Worm (Caenorhabditis elegans) whole organism, L2 larva: ENCODE results near the gene Y82E9BR.14.
A peak's percentile ranks its signal among the peaks of the same experiment; 100 is the strongest.

Experiments
- C34F6.9 ChIP-seq: fragments of 150-350 bp; optimal IDR thresholded peaks from 2 replicates; lab custom pipeline; 2014; ENCODE audit warnings: missing biosample characterization, missing genetic modification characterization
- F13H6.1 ChIP-seq: sonication (generic microtip); optimal IDR thresholded peaks from 2 replicates; lab custom pipeline; 2016; ENCODE audit warnings: missing genetic modification characterization, missing compliant biosample characterization
- Y55F3AM.14 ChIP-seq: fragments of 200-800 bp; sonication (Bioruptor generic); optimal IDR thresholded peaks from 2 replicates; lab custom pipeline; 2018; ENCODE audit warnings: mild to moderate bottlenecking, missing genetic modification characterization, missing compliant biosample characterization
- ZK546.5 ChIP-seq: sonication (generic microtip); optimal IDR thresholded peaks from 2 replicates; lab custom pipeline; 2017; ENCODE audit warnings: missing biosample characterization, missing genetic modification characterization
- alr-1 ChIP-seq: fragments of 150-350 bp; optimal IDR thresholded peaks from 2 replicates; lab custom pipeline; 2014; ENCODE audit warnings: missing biosample characterization, missing genetic modification characterization
- aly-2 ChIP-seq: fragments of 150-350 bp; optimal IDR thresholded peaks from 2 replicates; lab custom pipeline; 2014; ENCODE audit warnings: missing biosample characterization, missing genetic modification characterization
- ama-1 ChIP-seq: fragments of 150-350 bp; optimal IDR thresholded peaks from 2 replicates; lab custom pipeline; 2018; ENCODE audit warnings: inconsistent platforms
- blmp-1 ChIP-seq: sonication (generic microtip); optimal IDR thresholded peaks from 2 replicates; lab custom pipeline; 2017; ENCODE audit warnings: missing genetic modification characterization, mild to moderate bottlenecking, missing compliant biosample characterization, antibody characterized with exemption, moderate library complexity; ENCODE audit not compliant: insufficient read depth
- ceh-16 ChIP-seq: fragments of 150-350 bp; optimal IDR thresholded peaks from 2 replicates; lab custom pipeline; 2014; ENCODE audit warnings: missing biosample characterization, missing genetic modification characterization
- ceh-82 ChIP-seq: fragments of 150-350 bp; optimal IDR thresholded peaks from 2 replicates; lab custom pipeline; 2014; ENCODE audit warnings: missing biosample characterization, missing genetic modification characterization
- crh-2 ChIP-seq: sonication (generic microtip); optimal IDR thresholded peaks from 2 replicates; lab custom pipeline; 2017; ENCODE audit warnings: missing biosample characterization, missing genetic modification characterization
- dmd-4 ChIP-seq: sonication (generic microtip); optimal IDR thresholded peaks from 2 replicates; lab custom pipeline; 2017; ENCODE audit warnings: missing biosample characterization, missing genetic modification characterization
- egl-27 ChIP-seq: sonication (generic microtip); optimal IDR thresholded peaks from 3 replicates; lab custom pipeline; 2017; ENCODE audit warnings: missing biosample characterization, missing genetic modification reagents, missing genetic modification characterization
- elt-1 ChIP-seq: fragments of 150-350 bp; optimal IDR thresholded peaks from 2 replicates; lab custom pipeline; 2014; ENCODE audit warnings: missing biosample characterization, missing genetic modification characterization
- elt-3 ChIP-seq: sonication (generic microtip); optimal IDR thresholded peaks from 2 replicates; lab custom pipeline; 2017; ENCODE audit warnings: missing biosample characterization, missing genetic modification characterization
- fos-1 ChIP-seq: fragments of 150-350 bp; optimal IDR thresholded peaks from 2 replicates; lab custom pipeline; 2014; ENCODE audit warnings: missing biosample characterization, missing genetic modification characterization
- gmeb-1 ChIP-seq: fragments of 150-350 bp; optimal IDR thresholded peaks from 2 replicates; lab custom pipeline; 2014; ENCODE audit warnings: missing biosample characterization, missing genetic modification characterization
- lin-11 ChIP-seq: fragments of 150-350 bp; sonication (generic microtip); optimal IDR thresholded peaks from 2 replicates; lab custom pipeline; 2014; ENCODE audit warnings: missing biosample characterization, missing genetic modification characterization, inconsistent platforms, mixed read lengths
- lin-13 ChIP-seq: fragments of 150-350 bp; optimal IDR thresholded peaks from 2 replicates; lab custom pipeline; 2014; ENCODE audit warnings: missing biosample characterization, missing genetic modification reagents, missing genetic modification characterization
- lsy-2 ChIP-seq, 2 experiments: fragments of 150-350 bp in 1 of 2; sonication (generic microtip) in 1 of 2; optimal IDR thresholded peaks; 2 replicates each; lab custom pipeline; 2014 to 2017; ENCODE audit warnings: missing biosample characterization in 2 of 2, missing genetic modification characterization in 2 of 2
- mab-5 ChIP-seq: fragments of 150-350 bp; optimal IDR thresholded peaks from 2 replicates; lab custom pipeline; 2014; ENCODE audit warnings: missing biosample characterization, missing genetic modification characterization
- mbf-1 ChIP-seq: sonication (generic microtip); optimal IDR thresholded peaks from 2 replicates; lab custom pipeline; 2017; ENCODE audit warnings: missing biosample characterization, missing genetic modification characterization
- mdl-1 ChIP-seq, 2 experiments: fragments of 150-350 bp in 1 of 2; sonication (generic microtip) in 1 of 2; optimal IDR thresholded peaks; 2 replicates each; lab custom pipeline; 2017; ENCODE audit warnings: missing biosample characterization in 2 of 2, missing genetic modification characterization in 2 of 2
- nhr-10 ChIP-seq: sonication (generic microtip); optimal IDR thresholded peaks from 2 replicates; lab custom pipeline; 2017; ENCODE audit warnings: missing biosample characterization, missing genetic modification characterization
- nhr-11 ChIP-seq: fragments of 150-350 bp; optimal IDR thresholded peaks from 2 replicates; lab custom pipeline; 2014; ENCODE audit warnings: missing biosample characterization, missing genetic modification characterization
- nhr-129 ChIP-seq: fragments of 150-350 bp; optimal IDR thresholded peaks from 2 replicates; lab custom pipeline; 2014; ENCODE audit warnings: missing biosample characterization, missing genetic modification characterization
- nhr-21 ChIP-seq: fragments of 150-350 bp; optimal IDR thresholded peaks from 2 replicates; lab custom pipeline; 2014; ENCODE audit warnings: missing biosample characterization, missing genetic modification characterization
- nhr-237 ChIP-seq: fragments of 150-350 bp; optimal IDR thresholded peaks from 2 replicates; lab custom pipeline; 2014; ENCODE audit warnings: missing biosample characterization, missing genetic modification characterization
- nhr-25 ChIP-seq: fragments of 150-350 bp; sonication (generic microtip); optimal IDR thresholded peaks from 3 replicates; lab custom pipeline; 2014; ENCODE audit warnings: missing biosample characterization, missing genetic modification characterization
- nhr-6 ChIP-seq: fragments of 150-350 bp; optimal IDR thresholded peaks from 2 replicates; lab custom pipeline; 2014; ENCODE audit warnings: missing biosample characterization, missing genetic modification characterization
- sem-4 ChIP-seq: fragments of 150-350 bp; optimal IDR thresholded peaks from 2 replicates; lab custom pipeline; 2014; ENCODE audit warnings: missing biosample characterization, missing genetic modification reagents, missing genetic modification characterization
- skn-1 ChIP-seq: sonication (generic microtip); optimal IDR thresholded peaks from 2 replicates; lab custom pipeline; 2017; ENCODE audit warnings: missing biosample characterization, missing genetic modification characterization
- sma-3 ChIP-seq: sonication (generic microtip); optimal IDR thresholded peaks from 2 replicates; lab custom pipeline; 2016; ENCODE audit warnings: missing genetic modification reagents, missing genetic modification characterization, missing compliant biosample characterization
- sma-9 ChIP-seq, 2 experiments: fragments of 150-350 bp in 1 of 2; sonication (generic microtip) in 1 of 2; optimal IDR thresholded peaks; 2 replicates each; lab custom pipeline; 2014 to 2016; ENCODE audit warnings: missing genetic modification characterization in 2 of 2, mild to moderate bottlenecking in 1 of 2, missing biosample characterization in 1 of 2, missing compliant biosample characterization in 1 of 2, missing genetic modification reagents in 1 of 2, moderate library complexity in 1 of 2
- snpc-4 ChIP-seq: fragments of 150-350 bp; optimal IDR thresholded peaks from 2 replicates; lab custom pipeline; 2014; ENCODE audit warnings: missing biosample characterization, missing genetic modification characterization
- unc-55 ChIP-seq: fragments of 150-350 bp; sonication (generic microtip); optimal IDR thresholded peaks from 3 replicates; lab custom pipeline; 2014; ENCODE audit warnings: missing biosample characterization, missing genetic modification reagents, missing genetic modification characterization
- unc-62 ChIP-seq: fragments of 150-350 bp; optimal IDR thresholded peaks from 2 replicates; lab custom pipeline; 2014; ENCODE audit warnings: missing biosample characterization, missing genetic modification reagents, missing genetic modification characterization
- zag-1 ChIP-seq: fragments of 150-350 bp; optimal IDR thresholded peaks from 2 replicates; lab custom pipeline; 2014; ENCODE audit warnings: missing biosample characterization, missing genetic modification characterization
- ztf-1 ChIP-seq: fragments of 200-800 bp; sonication (Bioruptor generic); conservative IDR thresholded peaks from 2 replicates; pipeline ENCODE4 v1.3.6; 2022; ENCODE audit warnings: missing genetic modification characterization, missing compliant biosample characterization
- ztf-4 ChIP-seq: fragments of 150-350 bp; optimal IDR thresholded peaks from 2 replicates; lab custom pipeline; 2014; ENCODE audit warnings: missing biosample characterization, missing genetic modification characterization

Y82E9BR.14 gene

DNA sequence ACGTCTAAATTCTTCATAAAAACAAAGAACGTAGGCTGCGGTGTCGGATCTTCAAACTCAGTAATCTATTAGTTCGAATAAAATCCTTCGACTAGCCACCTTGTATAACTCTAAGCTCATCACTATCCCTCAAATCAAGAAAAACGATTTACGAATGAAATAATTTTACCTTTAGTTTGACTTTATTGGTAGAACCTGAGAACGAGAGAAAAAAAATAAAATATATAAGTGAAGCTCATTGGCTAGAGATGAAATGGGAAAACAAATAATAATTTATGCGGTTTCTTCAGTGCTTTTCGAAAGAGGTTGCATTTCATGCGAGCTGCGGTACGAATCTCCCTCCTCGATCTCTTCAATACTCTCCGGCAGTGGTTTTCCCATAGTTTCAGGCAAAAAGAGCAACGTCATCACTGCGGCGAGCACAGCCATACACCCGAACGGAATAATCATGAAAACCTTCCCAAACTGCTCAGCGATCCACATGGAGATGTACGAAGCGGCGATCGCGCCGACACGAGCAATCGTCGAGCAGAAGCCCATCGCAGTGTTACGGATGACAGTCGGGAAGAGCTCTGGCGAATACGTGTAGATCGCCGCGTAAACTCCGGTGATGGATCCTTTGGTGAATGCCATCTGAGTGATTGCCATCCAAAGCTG lies 5.9 kb upstream of the Y82E9BR.14 start (continued):
- no peak for TF ChIP-seq elt-1 (tag; lab: Kevin White, UChicago)
- no peak for TF ChIP-seq mdl-1 (tag; optimal IDR thresholded peaks at IDR 0.05; lab: Kevin White, UChicago)
- TF ChIP-seq Y55F3AM.14, result peak; percentile 79
- TF ChIP-seq elt-3 (tag; lab: Kevin White, UChicago), result no peak

DNA sequence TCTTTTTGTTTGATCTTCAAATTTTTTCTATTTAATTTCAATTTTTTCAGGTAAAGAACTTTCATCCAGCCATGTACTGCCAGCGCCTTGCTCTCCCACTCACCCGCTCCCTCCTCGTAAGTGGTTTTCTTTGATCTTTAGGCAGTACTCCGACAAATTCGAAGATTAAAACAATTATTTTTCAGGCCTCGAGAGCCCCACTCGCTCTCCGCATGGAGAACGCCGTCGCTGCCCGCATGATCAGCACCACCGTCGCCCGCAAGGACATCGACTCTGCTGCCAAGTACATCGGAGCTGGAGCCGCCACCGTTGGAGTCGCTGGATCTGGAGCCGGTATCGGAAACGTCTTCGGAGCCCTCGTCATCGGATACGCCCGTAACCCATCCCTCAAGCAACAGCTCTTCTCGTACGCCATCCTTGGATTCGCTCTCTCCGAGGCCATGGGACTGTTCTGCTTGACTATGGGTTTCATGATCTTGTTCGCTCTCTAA lies 5.3 kb upstream of the Y82E9BR.14 start, which contains the start of gene Y82E9BR.3:
Gene Y82E9BR.3 (plus strand): TSS at position 51 of the 491 bp plus-strand sequence.
- TF ChIP-seq lin-13 (no peak), ZK546.5 (tag; lab: Kevin White, UChicago) (no peak), ztf-1 (GFP tag; lab: Robert Waterston, UW) (no peak), ceh-82 (tag; lab: Kevin White, UChicago) (no peak), zag-1 (tag; lab: Kevin White, UChicago) (no peak), nhr-10 (tag; lab: Kevin White, UChicago) (no peak), nhr-21 (no peak), nhr-129 (tag; lab: Kevin White, UChicago) (no peak)

DNA sequence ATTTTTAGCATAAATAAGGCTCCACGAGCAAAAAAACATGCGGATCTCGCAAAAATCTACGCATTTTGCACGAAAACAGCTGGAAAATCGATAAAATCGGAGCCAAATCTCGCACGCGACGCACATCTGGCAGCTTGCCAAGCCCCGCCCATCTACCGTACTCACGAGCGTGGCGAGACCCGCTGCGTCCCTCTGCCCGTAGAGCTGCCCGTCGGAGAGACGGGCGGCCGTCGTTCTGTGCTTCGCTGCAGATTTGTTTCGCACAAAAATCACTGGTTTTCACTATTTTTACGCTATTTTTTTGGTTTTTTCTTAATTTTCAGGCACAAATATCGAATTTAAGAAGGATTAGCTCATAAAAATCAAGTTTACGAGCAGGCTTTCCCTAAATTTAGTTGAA lies 4.8 kb upstream of the Y82E9BR.14 start:
- TF ChIP-seq alr-1 (tag; lab: Kevin White, UChicago) (no peak), lsy-2 (tag; optimal IDR thresholded peaks at IDR 0.05; lab: Kevin White, UChicago) (peak; percentile 98 to 99), C34F6.9 (tag; lab: Kevin White, UChicago) (peak; percentile 89), sem-4 (tag; lab: Kevin White, UChicago) (peak; percentile 47), egl-27 (tag; lab: Kevin White, UChicago) (peak; percentile 30), elt-3 (tag; lab: Kevin White, UChicago) (no peak), zag-1 (tag; lab: Kevin White, UChicago) (peak; percentile 14), skn-1 (tag; lab: Kevin White, UChicago) (no peak), ZK546.5 (tag; lab: Kevin White, UChicago) (peak; percentile 97), fos-1 (tag; lab: Kevin White, UChicago) (peak; percentile 75), gmeb-1 (peak; percentile 63), dmd-4 (tag; lab: Kevin White, UChicago) (no peak), unc-62 (GFP tag; lab: Kevin White, UChicago) (no peak), snpc-4 (tag; lab: Kevin White, UChicago) (peak; percentile 59), aly-2 (tag; lab: Kevin White, UChicago) (no peak), lin-13 (peak; percentile 96), elt-1 (tag; lab: Kevin White, UChicago) (no peak), nhr-25 (tag; lab: Kevin White, UChicago) (peak; percentile 84), sma-3 (peak; percentile 88), Y55F3AM.14 (peak; percentile 67), nhr-21 (peak; percentile 77), mdl-1 (tag; optimal IDR thresholded peaks at IDR 0.05; lab: Kevin White, UChicago) (peak; percentile 5 to 75), unc-55 (GFP tag; lab: Kevin White, UChicago) (peak; percentile 95), nhr-11 (no peak), mbf-1 (tag; lab: Kevin White, UChicago) (no peak), mab-5 (peak; percentile 40), blmp-1 (peak; percentile 2), ceh-82 (tag; lab: Kevin White, UChicago) (peak; percentile 21), ama-1 (peak; percentile 40), lin-11 (tag; lab: Kevin White, UChicago) (peak; percentile 90), ztf-4 (tag; lab: Kevin White, UChicago) (peak; percentile 63), ceh-16 (peak; percentile 79), nhr-6 (tag; lab: Kevin White, UChicago) (peak; percentile 61), F13H6.1 (tag; lab: Kevin White, UChicago) (peak; percentile 86), nhr-129 (tag; lab: Kevin White, UChicago) (peak; percentile 89), nhr-237 (tag; lab: Kevin White, UChicago) (peak; percentile 37), crh-2 (tag; lab: Kevin White, UChicago) (peak; percentile 88), sma-9 (GFP tag; optimal IDR thresholded peaks at IDR 0.05; lab: Kevin White, UChicago) (peak; percentile 88), sma-9 (tag; optimal IDR thresholded peaks at IDR 0.05; lab: Kevin White, UChicago) (no peak)
- TF ChIP-seq, all 48 proteins: peak for 29
